Worm (Caenorhabditis elegans): ENCODE results near the gene nstp-3.

DNA sequence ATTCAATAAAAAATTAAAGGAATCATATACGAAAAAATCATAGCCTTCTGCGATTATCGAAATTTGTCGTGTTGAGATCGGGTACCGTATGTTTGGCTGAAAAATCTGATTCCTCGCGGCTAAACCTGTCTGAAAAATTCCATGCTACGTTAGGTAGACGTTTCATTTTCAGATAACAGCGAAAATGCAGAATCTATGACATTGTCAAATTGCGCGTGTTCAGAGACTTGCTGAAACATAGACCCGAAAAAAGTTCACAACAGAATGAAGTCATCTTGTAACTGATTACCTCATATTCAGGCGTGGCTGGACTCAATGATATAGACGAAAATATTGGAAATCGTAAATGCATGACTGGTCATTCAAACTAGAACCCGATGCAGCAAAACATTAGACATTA lies 35.5 kb upstream of the nstp-3 start, which contains the start of gene srh-76:
- TF ChIP-seq nhr-47 (tag; optimal IDR thresholded peaks at IDR 0.05), result no peak
- no peak for TF ChIP-seq jun-1 (tag; optimal IDR thresholded peaks at IDR 0.05)
- no peak for TF ChIP-seq nhr-76 (tag; optimal IDR thresholded peaks at IDR 0.05)
- no peak for TF ChIP-seq alr-1 (tag; optimal IDR thresholded peaks at IDR 0.05; ENCODE audit: borderline replicate concordance)
- no peak for TF ChIP-seq pqm-1 (tag; optimal IDR thresholded peaks at IDR 0.05)
- TF ChIP-seq C04F5.9 (tag; optimal IDR thresholded peaks at IDR 0.05), result no peak
- TF ChIP-seq rnt-1 (tag; optimal IDR thresholded peaks at IDR 0.05), result no peak
- no peak for TF ChIP-seq lir-3 (tag; optimal IDR thresholded peaks at IDR 0.05; ENCODE audit: poor library complexity)
- no peak for TF ChIP-seq nhr-85 (tag)
- TF ChIP-seq unc-62 (GFP tag; optimal IDR thresholded peaks at IDR 0.05), result no peak
- TF ChIP-seq aly-2 (tag; optimal IDR thresholded peaks at IDR 0.05), result no peak
- TF ChIP-seq tbx-2 (tag; optimal IDR thresholded peaks at IDR 0.05), result no peak
- no peak for TF ChIP-seq egl-27 (tag; optimal IDR thresholded peaks at IDR 0.05)

Measured in whole organism, L1 larva.